Worm (Caenorhabditis elegans) whole organism, L4 larva: ENCODE results near the gene msp-63.

ENCODE experiments used
- F26F4.8 ChIP-seq: fragments of 200-800 bp; sonication (Bioruptor generic); conservative IDR thresholded peaks from 2 replicates; pipeline ENCODE4 v1.3.6; 2022; ENCODE audit warnings: missing genetic modification characterization, missing compliant biosample characterization
- F44E2.7 ChIP-seq: fragments of 200-800 bp; sonication (Bioruptor generic); IDR thresholded peaks from 2 replicates; pipeline ENCODE4 v2.1.2; 2022; ENCODE audit warnings: missing genetic modification characterization, missing compliant biosample characterization
- Y105C5A.15 ChIP-seq: fragments of 200-800 bp; sonication (Bioruptor generic); IDR thresholded peaks from 2 replicates; pipeline ENCODE4 v1.3.6; 2022; ENCODE audit warnings: missing genetic modification characterization, missing compliant biosample characterization
- Y5F2A.4 ChIP-seq: fragments of 200-800 bp; sonication (Bioruptor generic); optimal IDR thresholded peaks from 2 replicates; lab custom pipeline; 2018; ENCODE audit warnings: mild to moderate bottlenecking, missing genetic modification characterization, missing compliant biosample characterization
- Y75B8A.6 ChIP-seq: fragments of 200-800 bp; sonication (Bioruptor generic); IDR thresholded peaks from 2 replicates; pipeline ENCODE4 v1.3.6; 2022; ENCODE audit warnings: missing genetic modification reagents, missing genetic modification characterization, missing compliant biosample characterization
- ama-1 ChIP-seq: fragments of 150-350 bp; optimal IDR thresholded peaks from 2 replicates; lab custom pipeline; 2014; ENCODE audit warnings: inconsistent platforms, mixed read lengths
- arid-1 ChIP-seq: fragments of 200-800 bp; sonication (Bioruptor generic); conservative IDR thresholded peaks from 2 replicates; pipeline ENCODE4 v1.3.6; 2022; ENCODE audit warnings: missing genetic modification reagents, missing genetic modification characterization, missing compliant biosample characterization
- attf-4 ChIP-seq: sonication (generic microtip); optimal IDR thresholded peaks from 3 replicates; lab custom pipeline; 2017; ENCODE audit warnings: missing biosample characterization, missing genetic modification characterization
- ceh-62 ChIP-seq: sonication (generic microtip); optimal IDR thresholded peaks from 2 replicates; lab custom pipeline; 2017; ENCODE audit warnings: missing biosample characterization, missing genetic modification characterization
- ceh-82 ChIP-seq: sonication (generic microtip); optimal IDR thresholded peaks from 2 replicates; lab custom pipeline; 2017; ENCODE audit warnings: missing biosample characterization, missing genetic modification characterization
- ces-1 ChIP-seq: fragments of 150-350 bp; sonication (generic microtip); optimal IDR thresholded peaks from 4 replicates; lab custom pipeline; 2014; ENCODE audit warnings: missing biosample characterization, missing genetic modification reagents, missing genetic modification characterization
- cey-2 ChIP-seq: sonication (generic microtip); optimal IDR thresholded peaks from 3 replicates; lab custom pipeline; 2017; ENCODE audit warnings: missing genetic modification characterization, mild to moderate bottlenecking, missing compliant biosample characterization, antibody characterized with exemption, borderline replicate concordance; ENCODE audit not compliant: insufficient read depth
- ctbp-1 ChIP-seq: fragments of 200-800 bp; sonication (Bioruptor generic); IDR thresholded peaks from 2 replicates; pipeline ENCODE4 v1.3.6; 2022; ENCODE audit warnings: missing genetic modification reagents, missing genetic modification characterization, missing compliant biosample characterization
- daf-8 ChIP-seq: fragments of 200-800 bp; sonication (Bioruptor generic); IDR thresholded peaks from 2 replicates; pipeline ENCODE4 v1.3.6; 2022; ENCODE audit warnings: missing genetic modification characterization, missing compliant biosample characterization
- dmd-6 ChIP-seq: fragments of 200-800 bp; sonication (Bioruptor generic); IDR thresholded peaks from 2 replicates; pipeline ENCODE4 v1.3.6; 2022; ENCODE audit warnings: missing genetic modification reagents, missing genetic modification characterization, missing compliant biosample characterization
- fos-1 ChIP-seq: fragments of 150-350 bp; optimal IDR thresholded peaks from 2 replicates; lab custom pipeline; 2014; ENCODE audit warnings: missing biosample characterization, missing genetic modification characterization
- hlh-30 ChIP-seq: sonication (generic microtip); optimal IDR thresholded peaks from 2 replicates; lab custom pipeline; 2017; ENCODE audit warnings: antibody characterized with exemption, mild to moderate bottlenecking, missing genetic modification characterization, missing compliant biosample characterization; ENCODE audit not compliant: insufficient read depth
- jun-1 ChIP-seq: fragments of 150-350 bp; optimal IDR thresholded peaks from 2 replicates; lab custom pipeline; 2014; ENCODE audit warnings: missing biosample characterization, missing genetic modification reagents, missing genetic modification characterization
- lin-13 ChIP-seq: fragments of 150-350 bp; optimal IDR thresholded peaks from 2 replicates; lab custom pipeline; 2014; ENCODE audit warnings: missing biosample characterization, missing genetic modification reagents, missing genetic modification characterization
- lin-15B ChIP-seq: fragments of 150-350 bp; sonication (generic microtip); optimal IDR thresholded peaks from 3 replicates; lab custom pipeline; 2014; ENCODE audit warnings: missing biosample characterization, missing genetic modification characterization
- lin-29 ChIP-seq: fragments of 200-800 bp; sonication (Bioruptor generic); IDR thresholded peaks from 2 replicates; pipeline ENCODE4 v1.3.6; 2022; ENCODE audit warnings: missing genetic modification reagents, missing genetic modification characterization, missing compliant biosample characterization
- madf-9 ChIP-seq: fragments of 200-800 bp; sonication (Bioruptor generic); conservative IDR thresholded peaks from 2 replicates; pipeline ENCODE4 v1.3.6; 2022; ENCODE audit warnings: missing genetic modification reagents, missing genetic modification characterization, missing compliant biosample characterization
- mdt-29 ChIP-seq: fragments of 200-800 bp; sonication (Bioruptor generic); IDR thresholded peaks from 2 replicates; pipeline ENCODE4 v1.3.6; 2022; ENCODE audit warnings: missing genetic modification reagents, missing genetic modification characterization, missing compliant biosample characterization
- nhr-102 ChIP-seq: sonication (generic microtip); optimal IDR thresholded peaks from 2 replicates; lab custom pipeline; 2016; ENCODE audit warnings: mild to moderate bottlenecking, missing genetic modification characterization, moderate library complexity, missing compliant biosample characterization
- nhr-111 ChIP-seq: fragments of 200-800 bp; sonication (Bioruptor generic); optimal IDR thresholded peaks from 2 replicates; lab custom pipeline; 2018; ENCODE audit warnings: mild to moderate bottlenecking, missing genetic modification characterization, missing compliant biosample characterization
- nhr-237 ChIP-seq: sonication (generic microtip); optimal IDR thresholded peaks from 2 replicates; lab custom pipeline; 2017; ENCODE audit warnings: missing biosample characterization, missing genetic modification characterization
- nhr-25 ChIP-seq: sonication (generic microtip); optimal IDR thresholded peaks from 2 replicates; lab custom pipeline; 2017; ENCODE audit warnings: missing genetic modification characterization, mild to moderate bottlenecking, missing compliant biosample characterization, antibody characterized with exemption, moderate library complexity, borderline replicate concordance; ENCODE audit not compliant: insufficient read depth
- nhr-28 ChIP-seq: fragments of 150-350 bp; optimal IDR thresholded peaks from 2 replicates; lab custom pipeline; 2014; ENCODE audit warnings: missing biosample characterization, missing genetic modification characterization
- nhr-41 ChIP-seq: fragments of 200-800 bp; sonication (Bioruptor generic); IDR thresholded peaks from 2 replicates; pipeline ENCODE4 v1.3.6; 2022; ENCODE audit warnings: missing genetic modification reagents, missing genetic modification characterization, missing compliant biosample characterization
- nhr-48 ChIP-seq: sonication (generic microtip); optimal IDR thresholded peaks from 2 replicates; lab custom pipeline; 2016; ENCODE audit warnings: mild to moderate bottlenecking, missing genetic modification characterization, missing compliant biosample characterization
- nhr-6 ChIP-seq: fragments of 150-350 bp; optimal IDR thresholded peaks from 2 replicates; lab custom pipeline; 2014; ENCODE audit warnings: missing biosample characterization, missing genetic modification characterization
- nhr-76 ChIP-seq: fragments of 150-350 bp; optimal IDR thresholded peaks from 2 replicates; lab custom pipeline; 2014; ENCODE audit warnings: missing biosample characterization, missing genetic modification characterization
- nhr-77 ChIP-seq: fragments of 150-350 bp; optimal IDR thresholded peaks from 2 replicates; lab custom pipeline; 2014; ENCODE audit warnings: missing biosample characterization, missing genetic modification characterization
- pha-4 ChIP-seq, 2 experiments: fragments of 150-350 bp in 1 of 2; fragments of 200-800 bp in 1 of 2; sonication (Bioruptor generic) in 1 of 2; IDR thresholded peaks in 1 of 2; optimal IDR thresholded peaks in 1 of 2; 2 replicates each; pipeline versions ENCODE4 v1.3.6 to Lab custom; 2014 to 2022; ENCODE audit warnings: missing genetic modification characterization in 2 of 2, missing genetic modification reagents in 2 of 2, missing biosample characterization in 1 of 2, missing compliant biosample characterization in 1 of 2
- php-3 ChIP-seq: fragments of 200-800 bp; sonication (Bioruptor generic); IDR thresholded peaks from 2 replicates; pipeline ENCODE4 v1.3.6; 2022; ENCODE audit warnings: missing genetic modification reagents, missing genetic modification characterization, missing compliant biosample characterization
- pqm-1 ChIP-seq: sonication (generic microtip); optimal IDR thresholded peaks from 2 replicates; lab custom pipeline; 2017; ENCODE audit warnings: missing biosample characterization, missing genetic modification characterization
- rbr-2 ChIP-seq: sonication (generic microtip); optimal IDR thresholded peaks from 2 replicates; lab custom pipeline; 2016; ENCODE audit warnings: missing genotype, missing genetic modification characterization, missing compliant biosample characterization
- skn-1 ChIP-seq: fragments of 150-350 bp; optimal IDR thresholded peaks from 2 replicates; lab custom pipeline; 2014; ENCODE audit warnings: missing biosample characterization, missing genetic modification characterization
- snpc-1.2 ChIP-seq: fragments of 200-800 bp; sonication (Bioruptor generic); IDR thresholded peaks from 2 replicates; pipeline ENCODE4 v1.3.6; 2022; ENCODE audit warnings: missing genetic modification reagents, missing genetic modification characterization, missing compliant biosample characterization
- spr-1 ChIP-seq: sonication (generic microtip); optimal IDR thresholded peaks from 2 replicates; lab custom pipeline; 2016; ENCODE audit warnings: mild to moderate bottlenecking, missing genetic modification characterization, missing compliant biosample characterization
- tag-97 ChIP-seq: fragments of 200-800 bp; sonication (Bioruptor generic); IDR thresholded peaks from 2 replicates; pipeline ENCODE4 v1.3.6; 2022; ENCODE audit warnings: missing genetic modification characterization, missing compliant biosample characterization
- tra-1 ChIP-seq: fragments of 200-800 bp; sonication (Bioruptor generic); IDR thresholded peaks from 2 replicates; pipeline ENCODE4 v1.3.6; 2022; ENCODE audit warnings: missing genetic modification reagents, missing genetic modification characterization, missing compliant biosample characterization
- unc-39 ChIP-seq: sonication (generic microtip); optimal IDR thresholded peaks from 2 replicates; lab custom pipeline; 2017; ENCODE audit warnings: missing biosample characterization, missing genetic modification characterization
- unc-62 ChIP-seq, 3 experiments: fragments of 150-350 bp in 1 of 3; sonication (generic microtip); optimal IDR thresholded peaks in 2 of 3; peaks in 1 of 3; 1 replicate in 1 of 3; 2 replicates in 2 of 3; lab custom pipeline; 2014 to 2017; ENCODE audit warnings: missing biosample characterization in 3 of 3, missing genetic modification characterization in 3 of 3, missing genetic modification reagents in 3 of 3, missing genotype in 1 of 3
- zag-1 ChIP-seq: fragments of 150-350 bp; optimal IDR thresholded peaks from 2 replicates; lab custom pipeline; 2014; ENCODE audit warnings: missing biosample characterization, missing genetic modification characterization
- zfp-2 ChIP-seq: sonication (generic microtip); optimal IDR thresholded peaks from 2 replicates; lab custom pipeline; 2016; ENCODE audit warnings: mild to moderate bottlenecking, missing genetic modification characterization, missing compliant biosample characterization
- zfp-3 ChIP-seq: fragments of 200-800 bp; sonication (Bioruptor generic); conservative IDR thresholded peaks from 2 replicates; pipeline ENCODE4 v1.3.6; 2022; ENCODE audit warnings: missing genetic modification reagents, missing genetic modification characterization, missing compliant biosample characterization
- zip-2 ChIP-seq: fragments of 150-350 bp; optimal IDR thresholded peaks from 2 replicates; lab custom pipeline; 2014; ENCODE audit warnings: missing biosample characterization, missing genetic modification characterization
- ztf-11 ChIP-seq: fragments of 150-350 bp; optimal IDR thresholded peaks from 2 replicates; lab custom pipeline; 2014; ENCODE audit warnings: missing biosample characterization, missing genetic modification characterization
- ztf-7 ChIP-seq: fragments of 150-350 bp; optimal IDR thresholded peaks from 2 replicates; lab custom pipeline; 2014; ENCODE audit warnings: missing biosample characterization, missing genetic modification characterization

Gene msp-63

DNA sequence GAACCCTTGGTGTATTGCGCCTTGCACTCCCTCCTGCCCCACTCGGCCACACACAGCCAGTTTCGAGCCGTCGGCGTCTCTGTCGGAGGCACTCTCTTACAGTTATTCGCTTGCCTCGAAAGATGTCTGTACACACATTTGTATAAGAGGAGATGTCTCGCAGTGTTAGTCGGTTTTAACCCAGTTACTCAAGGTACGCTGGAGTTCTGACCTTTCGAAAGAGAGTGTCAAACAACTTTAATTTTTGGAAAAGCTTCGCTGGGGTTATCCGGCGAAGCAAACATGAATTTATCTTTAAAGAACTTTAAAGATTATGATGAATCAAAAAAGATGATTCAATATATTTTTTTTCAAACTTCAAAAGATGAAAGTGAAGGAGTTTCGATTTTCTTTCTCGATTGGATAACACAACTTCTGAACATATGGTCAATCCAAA, 47.5 kb upstream of the msp-63 start (continued):
- peak; percentile 92 for TF ChIP-seq lin-29 (GFP tag; lab: Robert Waterston, UW)
- TF ChIP-seq ctbp-1: peak; percentile 99
- peak; percentile 55 for TF ChIP-seq skn-1
- TF ChIP-seq unc-39: peak; percentile 75
- peak; percentile 48 for TF ChIP-seq attf-4 (tag; lab: Kevin White, UChicago)
- TF ChIP-seq Y105C5A.15 (GFP tag; lab: Robert Waterston, UW): peak; percentile 74; the same call in 1 of the 2 replicates
- peak; percentile 98 for TF ChIP-seq nhr-77
- peak; percentile 97 for TF ChIP-seq nhr-48 (tag; lab: Kevin White, UChicago)
- peak; percentile 96 for TF ChIP-seq nhr-25 (tag; lab: Kevin White, UChicago)
- peak; percentile 77 for TF ChIP-seq nhr-76 (tag; lab: Kevin White, UChicago)
- peak; percentile 100 for TF ChIP-seq ama-1 (lab: Kevin White, UChicago)
- TF ChIP-seq php-3 (GFP tag; lab: Robert Waterston, UW): peak; percentile 92
- peak; percentile 98 for TF ChIP-seq tra-1 (GFP tag; lab: Robert Waterston, UW)
- TF ChIP-seq zfp-3: peak; percentile 96
- peak; percentile 91 for TF ChIP-seq ztf-7 (tag; lab: Kevin White, UChicago)
- TF ChIP-seq ces-1 (GFP tag; lab: Kevin White, UChicago): peak; percentile 94
- TF ChIP-seq hlh-30 (tag; lab: Kevin White, UChicago): peak; percentile 96
- TF ChIP-seq cey-2 (tag; lab: Kevin White, UChicago): peak; percentile 89
- peak; percentile 89 for TF ChIP-seq nhr-111 (GFP tag; lab: Kevin White, UChicago)
- peak; percentile 85 to 100 for TF ChIP-seq unc-62 (GFP tag; optimal IDR thresholded peaks at IDR 0.05 in 1 of 2; lab: Kevin White, UChicago)
- TF ChIP-seq unc-62 (tag; optimal IDR thresholded peaks at IDR 0.05; lab: Kevin White, UChicago): peak; percentile 50
- peak; percentile 63 for TF ChIP-seq lin-15B (tag; lab: Kevin White, UChicago)
- peak; percentile 99 for TF ChIP-seq rbr-2
- TF ChIP-seq lin-13 (GFP tag; lab: Kevin White, UChicago): peak; percentile 98
- TF ChIP-seq pha-4 (GFP tag; IDR thresholded peaks at IDR 0.05; lab: Robert Waterston, UW): peak; percentile 99
- peak; percentile 27 for TF ChIP-seq pha-4 (tag; optimal IDR thresholded peaks at IDR 0.05; lab: Kevin White, UChicago)
- peak; percentile 78 for TF ChIP-seq Y75B8A.6 (GFP tag; lab: Robert Waterston, UW)
- peak; percentile 97 for TF ChIP-seq fos-1 (tag; lab: Kevin White, UChicago)
- TF ChIP-seq F44E2.7 (GFP tag; lab: Robert Waterston, UW): peak; percentile 78
- peak; percentile 98 for TF ChIP-seq nhr-102 (tag; lab: Kevin White, UChicago)
- peak; percentile 97 for TF ChIP-seq spr-1 (tag; lab: Kevin White, UChicago)
- peak; percentile 94 for TF ChIP-seq snpc-1.2 (GFP tag; lab: Robert Waterston, UW)
- TF ChIP-seq Y5F2A.4 (GFP tag; lab: Kevin White, UChicago): peak; percentile 88
- TF ChIP-seq zfp-2 (tag; lab: Kevin White, UChicago): peak; percentile 87
- peak; percentile 99 for TF ChIP-seq dmd-6 (GFP tag; lab: Robert Waterston, UW)
- 0 out of 2 replicates have a peak, but pooled peaks have one; percentile 20 for TF ChIP-seq daf-8 (GFP tag; lab: Robert Waterston, UW)
- TF ChIP-seq nhr-237: peak; percentile 70
- TF ChIP-seq zag-1 (tag; lab: Kevin White, UChicago): peak; percentile 97
- peak; percentile 98 for TF ChIP-seq nhr-41 (GFP tag; lab: Robert Waterston, UW)
- peak; percentile 96 for TF ChIP-seq arid-1 (GFP tag; lab: Robert Waterston, UW)
- peak; percentile 53 for TF ChIP-seq pqm-1 (tag; lab: Kevin White, UChicago)
- no peak for TF ChIP-seq tag-97 (GFP tag; lab: Robert Waterston, UW)
- TF ChIP-seq madf-9 (GFP tag; lab: Robert Waterston, UW): peak; percentile 98
- peak; percentile 98 for TF ChIP-seq jun-1 (tag; lab: Kevin White, UChicago)
- peak; percentile 44 for TF ChIP-seq ceh-62 (tag; lab: Kevin White, UChicago)
- 0 out of 2 replicates have a peak, but pooled peaks have one; percentile 34 for TF ChIP-seq F26F4.8
- TF ChIP-seq zip-2 (tag; lab: Kevin White, UChicago): peak; percentile 91
- TF ChIP-seq ztf-11 (tag; lab: Kevin White, UChicago): peak; percentile 47
- peak; percentile 36 for TF ChIP-seq ceh-82 (tag; lab: Kevin White, UChicago)
- TF ChIP-seq nhr-28 (tag; lab: Kevin White, UChicago): peak; percentile 96
- TF ChIP-seq mdt-29 (GFP tag; lab: Robert Waterston, UW): peak; percentile 99
- peak; percentile 96 for TF ChIP-seq nhr-6 (tag; lab: Kevin White, UChicago)
